Fruit fly (Drosophila melanogaster) whole organism, embryonic: ENCODE measurements around the gene CG17111.

Source experiments
- B-H1 ChIP-seq: fragments of 200-800 bp; sonication (Bioruptor generic); IDR thresholded peaks from 3 replicates; pipeline ENCODE4 v1.3.6; 2022; ENCODE audit warnings: missing biosample characterization, missing genetic modification characterization
- Bgb ChIP-seq: fragments of 200-800 bp; sonication (Bioruptor generic); IDR thresholded peaks from 2 replicates; pipeline ENCODE4 v1.3.6; 2022; ENCODE audit warnings: missing biosample characterization, missing genetic modification characterization; ENCODE audit not compliant: partially characterized antibody
- BtbVII ChIP-seq: fragments of 200-800 bp; sonication (Bioruptor generic); optimal IDR thresholded peaks from 3 replicates; lab custom pipeline; 2017; ENCODE audit warnings: missing biosample characterization, mild to moderate bottlenecking, missing genetic modification characterization
- CG12659 ChIP-seq: fragments of 200-800 bp; sonication (Bioruptor generic); optimal IDR thresholded peaks from 3 replicates; lab custom pipeline; 2017; ENCODE audit warnings: mild to moderate bottlenecking, missing biosample characterization, missing genetic modification reagents, missing genetic modification characterization
- CG14965 ChIP-seq: fragments of 200-800 bp; sonication (Bioruptor generic); optimal IDR thresholded peaks from 2 replicates; lab custom pipeline; 2016; ENCODE audit warnings: missing biosample characterization, missing genetic modification characterization, borderline replicate concordance
- CG17359 ChIP-seq: fragments of 200-800 bp; sonication (Bioruptor generic); optimal IDR thresholded peaks from 3 replicates; lab custom pipeline; 2018; ENCODE audit warnings: missing biosample characterization, mild to moderate bottlenecking, missing genetic modification characterization, moderate library complexity
- CG2116 ChIP-seq: fragments of 200-800 bp; sonication (Bioruptor generic); optimal IDR thresholded peaks from 3 replicates; lab custom pipeline; 2018; ENCODE audit warnings: missing biosample characterization, mild to moderate bottlenecking, missing genetic modification characterization
- CG2129 ChIP-seq: fragments of 200-800 bp; sonication (Bioruptor generic); IDR thresholded peaks from 2 replicates; pipeline ENCODE4 v1.3.6; 2022; ENCODE audit warnings: missing biosample characterization, missing genetic modification characterization; ENCODE audit not compliant: partially characterized antibody
- CG32532 ChIP-seq: fragments of 200-800 bp; sonication (Bioruptor generic); IDR thresholded peaks from 2 replicates; pipeline ENCODE4 v1.3.6; 2022; ENCODE audit warnings: missing biosample characterization, missing genetic modification characterization
- CG3726 ChIP-seq: fragments of 200-800 bp; sonication (Bioruptor generic); IDR thresholded peaks from 3 replicates; pipeline ENCODE4, ENCODE4 v1.3.6; 2022; ENCODE audit warnings: missing biosample characterization, missing genetic modification characterization
- CG43689 ChIP-seq: fragments of 200-800 bp; sonication (Bioruptor generic); IDR thresholded peaks from 2 replicates; pipeline ENCODE4 v1.3.6; 2022; ENCODE audit warnings: missing biosample characterization, missing genetic modification characterization
- CG8290 ChIP-seq, 3 experiments: fragments of 200-800 bp; sonication (Bioruptor generic); optimal IDR thresholded peaks; 2 replicates each; lab custom pipeline; 2016 to 2019; ENCODE audit warnings: missing biosample characterization in 3 of 3, missing genetic modification characterization in 3 of 3, mild to moderate bottlenecking in 2 of 3, moderate library complexity in 1 of 3
- Chrac-16 ChIP-seq: fragments of 200-800 bp; sonication (Bioruptor generic); optimal IDR thresholded peaks from 3 replicates; lab custom pipeline; 2016; ENCODE audit warnings: missing biosample characterization, missing genetic modification characterization
- CoRest ChIP-seq: fragments of 200-800 bp; sonication (Bioruptor generic); optimal IDR thresholded peaks from 3 replicates; lab custom pipeline; 2018; ENCODE audit warnings: missing biosample characterization, mild to moderate bottlenecking, missing genetic modification characterization, moderate library complexity
- Dll ChIP-seq: fragments of 200-800 bp; sonication (Bioruptor generic); IDR thresholded peaks from 4 replicates; pipeline ENCODE4 v1.3.6; 2022; ENCODE audit warnings: missing biosample characterization, missing genetic modification characterization; ENCODE audit not compliant: partially characterized antibody
- Doc3 ChIP-seq: fragments of 200-800 bp; sonication (Bioruptor generic); IDR thresholded peaks from 3 replicates; pipeline ENCODE4 v1.3.6; 2022; ENCODE audit warnings: missing biosample characterization, missing genetic modification characterization; ENCODE audit not compliant: partially characterized antibody
- Dp ChIP-seq: fragments of 200-800 bp; sonication (Bioruptor generic); optimal IDR thresholded peaks from 2 replicates; lab custom pipeline; 2018; ENCODE audit warnings: missing biosample characterization, mild to moderate bottlenecking, missing genetic modification characterization, moderate library complexity
- Dref ChIP-seq: fragments of 200-800 bp; sonication (Bioruptor generic); IDR thresholded peaks from 2 replicates; pipeline ENCODE4 v1.3.6; 2022; ENCODE audit warnings: missing biosample characterization, missing genetic modification characterization
- Drgx ChIP-seq: fragments of 200-800 bp; sonication (Bioruptor generic); IDR thresholded peaks from 2 replicates; pipeline ENCODE4 v1.3.6; 2022; ENCODE audit warnings: missing biosample characterization, missing genetic modification characterization
- Fer1 ChIP-seq: fragments of 200-800 bp; sonication (Bioruptor generic); optimal IDR thresholded peaks from 2 replicates; lab custom pipeline; 2017; ENCODE audit warnings: missing biosample characterization, mild to moderate bottlenecking, missing genetic modification characterization
- Gug ChIP-seq: fragments of 200-800 bp; sonication (Bioruptor generic); IDR thresholded peaks from 4 replicates; pipeline ENCODE4 v1.3.6; 2022; ENCODE audit warnings: missing biosample characterization, missing genetic modification characterization
- HmgZ ChIP-seq: fragments of 200-800 bp; sonication (Bioruptor generic); optimal IDR thresholded peaks from 2 replicates; lab custom pipeline; 2018; ENCODE audit warnings: missing biosample characterization, mild to moderate bottlenecking, missing genetic modification characterization
- Hr39 ChIP-seq: fragments of >200 bp; optimal IDR thresholded peaks from 2 replicates; lab custom pipeline; 2017
- Hsf ChIP-seq: fragments of 200-800 bp; sonication (Bioruptor generic); optimal IDR thresholded peaks from 3 replicates; lab custom pipeline; 2016; ENCODE audit warnings: missing biosample characterization, missing genetic modification characterization
- Lim3 ChIP-seq: fragments of 200-800 bp; sonication (Bioruptor generic); IDR thresholded peaks from 2 replicates; pipeline ENCODE4 v1.3.6; 2022; ENCODE audit warnings: missing biosample characterization, missing genetic modification characterization
- Neu2 ChIP-seq: fragments of 200-800 bp; sonication (Bioruptor generic); optimal IDR thresholded peaks from 3 replicates; lab custom pipeline; 2016; ENCODE audit warnings: missing biosample characterization, missing genetic modification characterization, borderline replicate concordance
- Nf-YC ChIP-seq: fragments of 200-800 bp; optimal IDR thresholded peaks from 3 replicates; lab custom pipeline; 2019; ENCODE audit warnings: missing biosample characterization, mild to moderate bottlenecking, missing genetic modification characterization, moderate library complexity
- Oli ChIP-seq: fragments of 200-800 bp; sonication (Bioruptor generic); optimal IDR thresholded peaks from 2 replicates; lab custom pipeline; 2018; ENCODE audit warnings: missing biosample characterization, mild to moderate bottlenecking, missing genetic modification characterization, moderate library complexity
- PHDP ChIP-seq: fragments of 200-800 bp; sonication (Bioruptor generic); optimal IDR thresholded peaks from 3 replicates; lab custom pipeline; 2018; ENCODE audit warnings: missing biosample characterization, mild to moderate bottlenecking, missing genetic modification characterization, moderate library complexity
- Poxn ChIP-seq: fragments of 200-800 bp; sonication (Bioruptor generic); IDR thresholded peaks from 2 replicates; pipeline ENCODE4 v1.3.6; 2022; ENCODE audit warnings: missing biosample characterization, missing genetic modification characterization
- Ssrp ChIP-seq: fragments of 200-800 bp; sonication (Bioruptor generic); optimal IDR thresholded peaks from 2 replicates; lab custom pipeline; 2018; ENCODE audit warnings: missing biosample characterization, mild to moderate bottlenecking, missing genetic modification characterization, moderate library complexity
- ac ChIP-seq: fragments of 200-800 bp; sonication (Bioruptor generic); optimal IDR thresholded peaks from 3 replicates; lab custom pipeline; 2017; ENCODE audit warnings: missing biosample characterization, mild to moderate bottlenecking, missing genetic modification characterization
- ash1 ChIP-seq: fragments of 200-800 bp; sonication (Bioruptor generic); optimal IDR thresholded peaks from 2 replicates; lab custom pipeline; 2018; ENCODE audit warnings: missing biosample characterization, mild to moderate bottlenecking, missing genetic modification characterization
- ato ChIP-seq: fragments of 200-800 bp; sonication (Bioruptor generic); IDR thresholded peaks from 2 replicates; pipeline ENCODE4 v1.3.6; 2022; ENCODE audit warnings: missing biosample characterization, missing genetic modification characterization; ENCODE audit not compliant: partially characterized antibody
- bsh ChIP-seq, 2 experiments: fragments of 200-800 bp; sonication (Bioruptor generic); optimal IDR thresholded peaks; 2 replicates each; lab custom pipeline; 2017 to 2018; ENCODE audit warnings: mild to moderate bottlenecking in 2 of 2, missing biosample characterization in 2 of 2, missing genetic modification characterization in 2 of 2, moderate library complexity in 1 of 2
- chinmo ChIP-seq: fragments of 200-800 bp; sonication (Bioruptor generic); IDR thresholded peaks from 4 replicates; pipeline ENCODE4 v1.3.6; 2022; ENCODE audit warnings: missing biosample characterization, missing genetic modification characterization; ENCODE audit not compliant: partially characterized antibody
- crc ChIP-seq: fragments of 200-800 bp; sonication (Bioruptor generic); optimal IDR thresholded peaks from 2 replicates; lab custom pipeline; 2016; ENCODE audit warnings: missing biosample characterization, missing genetic modification characterization
- knrl ChIP-seq: fragments of 200-800 bp; sonication (Bioruptor generic); IDR thresholded peaks from 3 replicates; pipeline ENCODE4 v1.3.6; 2022; ENCODE audit warnings: missing biosample characterization, missing genetic modification characterization; ENCODE audit not compliant: partially characterized antibody
- lilli ChIP-seq: fragments of 200-800 bp; sonication (Bioruptor generic); optimal IDR thresholded peaks from 3 replicates; lab custom pipeline; 2016; ENCODE audit warnings: missing biosample characterization, missing genetic modification characterization
- lola ChIP-seq, 3 experiments: fragments of >200 bp in 2 of 3; fragments of 200-800 bp in 1 of 3; sonication (Bioruptor generic) in 1 of 3; optimal IDR thresholded peaks; 2 replicates each; lab custom pipeline; 2017 to 2019; ENCODE audit warnings: missing biosample characterization in 3 of 3, missing genetic modification characterization in 3 of 3, mild to moderate bottlenecking in 1 of 3, moderate library complexity in 1 of 3
- org-1 ChIP-seq: fragments of 200-800 bp; sonication (Bioruptor generic); optimal IDR thresholded peaks from 2 replicates; lab custom pipeline; 2017; ENCODE audit warnings: missing biosample characterization, missing genetic modification characterization
- schlank ChIP-seq: fragments of 200-800 bp; sonication (Bioruptor generic); optimal IDR thresholded peaks from 2 replicates; lab custom pipeline; 2018; ENCODE audit warnings: missing biosample characterization, mild to moderate bottlenecking, missing genetic modification characterization
- sens ChIP-seq: fragments of 200-800 bp; sonication (Bioruptor generic); peaks from one replicate; lab custom pipeline; 2016; ENCODE audit warnings: missing biosample characterization, missing genetic modification characterization
- sim ChIP-seq: fragments of 200-800 bp; sonication (Bioruptor generic); IDR thresholded peaks from 2 replicates; pipeline ENCODE4 v1.3.6; 2022; ENCODE audit warnings: missing biosample characterization, missing genetic modification characterization
- slp2 ChIP-seq: fragments of 200-800 bp; sonication (Bioruptor generic); optimal IDR thresholded peaks from 2 replicates; lab custom pipeline; 2016; ENCODE audit warnings: missing biosample characterization, missing genetic modification characterization
- sna ChIP-seq: fragments of 200-800 bp; sonication (Bioruptor generic); IDR thresholded peaks from 2 replicates; pipeline ENCODE4 v1.3.6; 2022; ENCODE audit warnings: missing biosample characterization, missing genetic modification characterization; ENCODE audit not compliant: partially characterized antibody
- sob ChIP-seq: fragments of 200-800 bp; sonication (Bioruptor generic); IDR thresholded peaks from 2 replicates; pipeline ENCODE4 v1.3.6; 2022; ENCODE audit warnings: missing biosample characterization, missing genetic modification characterization
- vvl ChIP-seq: fragments of 200-800 bp; sonication (Bioruptor generic); IDR thresholded peaks from 2 replicates; pipeline ENCODE4 v1.3.6; 2022; ENCODE audit warnings: missing biosample characterization, missing genetic modification characterization
- zen2 ChIP-seq: fragments of 200-800 bp; sonication (Bioruptor generic); IDR thresholded peaks from 3 replicates; pipeline ENCODE4 v1.3.6; 2022; ENCODE audit warnings: missing biosample characterization, missing genetic modification characterization; ENCODE audit not compliant: partially characterized antibody

Gene CG17111

dm6 chr3R:23061209-23061608 lies 5.8 kb downstream of the CG17111 start, which contains the start of the genes sav and Ublcp1 (continued):
- TF ChIP-seq Dll (peak; percentile 95), CG8290 (GFP tag; optimal IDR thresholded peaks at IDR 0.05; lab: Kevin White, UChicago) (peak; percentile 28), CG8290 (tag; optimal IDR thresholded peaks at IDR 0.05; lab: Kevin White, UChicago) (no peak), CoRest (tag; lab: Kevin White, UChicago) (peak; percentile 53), CG17359 (no peak), schlank (no peak), lilli (GFP tag; lab: Kevin White, UChicago) (peak; percentile 27), vvl (GFP tag; lab: Robert Waterston, UW) (peak; percentile 35), bsh (GFP tag; optimal IDR thresholded peaks at IDR 0.05; lab: Kevin White, UChicago) (peak in 1 of 2 experiments; percentile 12), CG14965 (GFP tag; lab: Kevin White, UChicago) (no peak), ash1 (no peak), chinmo (GFP tag; lab: Robert Waterston, UW) (peak; percentile 71; the same call in 3 of the 4 replicates), Dp (GFP tag; lab: Kevin White, UChicago) (peak; percentile 36), Hr39 (no peak), knrl (GFP tag; lab: Robert Waterston, UW) (peak; percentile 92), CG2116 (GFP tag; lab: Kevin White, UChicago) (peak; percentile 78), lola (GFP tag; optimal IDR thresholded peaks at IDR 0.05; lab: Kevin White, UChicago) (no peak), CG2129 (GFP tag; lab: Robert Waterston, UW) (peak; percentile 92), Fer1 (GFP tag; lab: Kevin White, UChicago) (peak; percentile 41), CG12659 (peak; percentile 65), slp2 (no peak), PHDP (tag; lab: Kevin White, UChicago) (peak; percentile 45), sens (GFP tag; lab: Kevin White, UChicago) (peak; percentile 49), Lim3 (GFP tag; lab: Robert Waterston, UW) (no peak), HmgZ (tag; lab: Kevin White, UChicago) (peak; percentile 11), crc (no peak), Bgb (GFP tag; lab: Robert Waterston, UW) (peak; percentile 87), org-1 (GFP tag; lab: Kevin White, UChicago) (no peak), zen2 (peak; percentile 79; the same call in 1 of the 3 replicates), ac (GFP tag; lab: Kevin White, UChicago) (no peak), Neu2 (GFP tag; lab: Kevin White, UChicago) (no peak), CG3726 (GFP tag; lab: Robert Waterston, UW) (no peak), sna (GFP tag; lab: Robert Waterston, UW) (peak; percentile 93), CG32532 (GFP tag; lab: Robert Waterston, UW) (0 out of 2 replicates have a peak, but pooled peaks have one; percentile 14), Doc3 (GFP tag; lab: Robert Waterston, UW) (peak; percentile 91), Gug (peak; percentile 27; the same call in 1 of the 4 replicates), Oli (tag; lab: Kevin White, UChicago) (peak; percentile 16), Ssrp (peak; percentile 17), sob (GFP tag; lab: Robert Waterston, UW) (0 out of 2 replicates have a peak, but pooled peaks have one; percentile 19), Hsf (GFP tag; lab: Kevin White, UChicago) (no peak), Chrac-16 (peak; percentile 17), ato (GFP tag; lab: Robert Waterston, UW) (peak; percentile 59; the same call in 1 of the 2 replicates), Dref (peak; percentile 82), BtbVII (GFP tag; lab: Kevin White, UChicago) (no peak), Drgx (GFP tag; lab: Robert Waterston, UW) (no peak), CG43689 (no peak), B-H1 (no peak), Poxn (GFP tag; lab: Robert Waterston, UW) (no peak), sim (GFP tag; lab: Robert Waterston, UW) (no peak), Nf-YC (tag; lab: Kevin White, UChicago) (peak; percentile 9)
